Fruit fly (Drosophila melanogaster) whole organism, embryonic: ENCODE data around the gene Pdh.
A peak's percentile ranks its signal among the peaks of the same experiment; 100 is the strongest.

Experiments used
- B-H1 ChIP-seq: fragments of 200-800 bp; sonication (Bioruptor generic); IDR thresholded peaks from 3 replicates; pipeline ENCODE4 v1.3.6; 2022; ENCODE audit warnings: missing biosample characterization, missing genetic modification characterization
- CG11695 ChIP-seq: fragments of 200-800 bp; sonication (Bioruptor generic); IDR thresholded peaks from 3 replicates; pipeline ENCODE4 v1.3.6; 2022; ENCODE audit warnings: missing biosample characterization, missing genetic modification characterization
- CG12744 ChIP-seq: fragments of 200-800 bp; sonication (Bioruptor generic); optimal IDR thresholded peaks from 2 replicates; lab custom pipeline; 2016; ENCODE audit warnings: missing biosample characterization, missing genetic modification characterization
- CG14710 ChIP-seq: fragments of 200-800 bp; sonication (Bioruptor generic); optimal IDR thresholded peaks from 3 replicates; lab custom pipeline; 2019; ENCODE audit warnings: missing biosample characterization, mild to moderate bottlenecking, missing genetic modification characterization, moderate library complexity
- CG1647 ChIP-seq: fragments of 200-800 bp; sonication (Bioruptor generic); optimal IDR thresholded peaks from 3 replicates; lab custom pipeline; 2016; ENCODE audit warnings: missing biosample characterization, missing genetic modification characterization
- CG17912 ChIP-seq: fragments of 200-800 bp; sonication (Bioruptor generic); optimal IDR thresholded peaks from 2 replicates; lab custom pipeline; 2018; ENCODE audit warnings: missing biosample characterization, mild to moderate bottlenecking, missing genetic modification characterization
- CG31441 ChIP-seq: fragments of 200-800 bp; sonication (Bioruptor generic); IDR thresholded peaks from 2 replicates; pipeline ENCODE4 v1.3.6; 2022; ENCODE audit warnings: missing biosample characterization, missing genetic modification characterization
- CG3847 ChIP-seq: fragments of 200-800 bp; sonication (Bioruptor generic); IDR thresholded peaks from 2 replicates; pipeline ENCODE4 v1.3.6; 2022; ENCODE audit warnings: missing biosample characterization, missing genetic modification characterization
- CG4820 ChIP-seq: fragments of 200-800 bp; sonication (Bioruptor generic); optimal IDR thresholded peaks from 3 replicates; lab custom pipeline; 2016; ENCODE audit warnings: missing biosample characterization, missing genetic modification characterization
- CG5953 ChIP-seq: fragments of 200-800 bp; sonication (Bioruptor generic); IDR thresholded peaks from 2 replicates; pipeline ENCODE4 v1.3.6; 2022; ENCODE audit warnings: missing biosample characterization, missing genetic modification characterization
- CG6689 ChIP-seq: fragments of 200-800 bp; sonication (Bioruptor generic); IDR thresholded peaks from 2 replicates; pipeline ENCODE4 v1.3.6; 2022; ENCODE audit warnings: missing biosample characterization, missing genetic modification characterization
- CG6854 ChIP-seq: fragments of 200-800 bp; sonication (Bioruptor generic); optimal IDR thresholded peaks from 3 replicates; lab custom pipeline; 2017; ENCODE audit warnings: missing biosample characterization, mild to moderate bottlenecking, missing genetic modification characterization
- CG8478 ChIP-seq: fragments of >200 bp; optimal IDR thresholded peaks from 2 replicates; lab custom pipeline; 2018
- CkIIα-i1 ChIP-seq: fragments of 200-800 bp; sonication (Bioruptor generic); IDR thresholded peaks from 2 replicates; pipeline ENCODE4 v1.3.6; 2022; ENCODE audit warnings: missing biosample characterization, missing genetic modification characterization
- Dbx ChIP-seq: fragments of 200-800 bp; sonication (Bioruptor generic); IDR thresholded peaks from 3 replicates; pipeline ENCODE4 v1.3.6; 2022; ENCODE audit warnings: missing biosample characterization, missing genetic modification characterization
- Dek ChIP-seq: fragments of 200-800 bp; sonication (Bioruptor generic); optimal IDR thresholded peaks from 3 replicates; lab custom pipeline; 2019; ENCODE audit warnings: missing biosample characterization, mild to moderate bottlenecking, missing genetic modification characterization, moderate library complexity
- Dll ChIP-seq: fragments of 200-800 bp; sonication (Bioruptor generic); IDR thresholded peaks from 4 replicates; pipeline ENCODE4 v1.3.6; 2022; ENCODE audit warnings: missing biosample characterization, missing genetic modification characterization; ENCODE audit not compliant: partially characterized antibody
- Drgx ChIP-seq: fragments of 200-800 bp; sonication (Bioruptor generic); IDR thresholded peaks from 2 replicates; pipeline ENCODE4 v1.3.6; 2022; ENCODE audit warnings: missing biosample characterization, missing genetic modification characterization
- Elba2 ChIP-seq: fragments of 200-800 bp; sonication (Bioruptor generic); optimal IDR thresholded peaks from 3 replicates; lab custom pipeline; 2016; ENCODE audit warnings: missing biosample characterization, missing genetic modification characterization
- Ets97D ChIP-seq: fragments of 200-800 bp; sonication (Bioruptor generic); optimal IDR thresholded peaks from 3 replicates; lab custom pipeline; 2016; ENCODE audit warnings: missing biosample characterization, missing genetic modification characterization
- HHEX ChIP-seq: fragments of 200-800 bp; sonication (Bioruptor generic); optimal IDR thresholded peaks from 3 replicates; lab custom pipeline; 2017; ENCODE audit warnings: missing biosample characterization, mild to moderate bottlenecking, missing genetic modification characterization, missing genetic modification reagents
- Med ChIP-seq: fragments of 200-800 bp; sonication (Bioruptor generic); peaks from one replicate; lab custom pipeline; 2016; ENCODE audit warnings: missing biosample characterization, missing genetic modification characterization, mild to moderate bottlenecking, inconsistent platforms, moderate library complexity
- NFAT ChIP-seq: fragments of 200-800 bp; sonication (Bioruptor generic); IDR thresholded peaks from 2 replicates; pipeline ENCODE4 v1.3.6; 2022; ENCODE audit warnings: missing biosample characterization, missing genetic modification characterization
- amos ChIP-seq: fragments of 200-800 bp; sonication (Bioruptor generic); IDR thresholded peaks from 2 replicates; pipeline ENCODE4 v1.3.6; 2022; ENCODE audit warnings: missing biosample characterization, missing genetic modification characterization; ENCODE audit not compliant: partially characterized antibody
- aop ChIP-seq: fragments of 200-800 bp; sonication (Bioruptor generic); IDR thresholded peaks from 2 replicates; pipeline ENCODE4 v1.3.6; 2022; ENCODE audit warnings: missing biosample characterization, missing genetic modification characterization
- ara ChIP-seq: fragments of 200-800 bp; sonication (Bioruptor generic); IDR thresholded peaks from 2 replicates; pipeline ENCODE4 v1.3.6; 2022; ENCODE audit warnings: missing biosample characterization, missing genetic modification characterization
- ase ChIP-seq: fragments of 200-800 bp; sonication (Bioruptor generic); IDR thresholded peaks from 3 replicates; pipeline ENCODE4 v1.3.6; 2022; ENCODE audit warnings: missing biosample characterization, missing genetic modification characterization
- bbx ChIP-seq: fragments of 200-800 bp; sonication (Bioruptor generic); IDR thresholded peaks from 2 replicates; pipeline ENCODE4 v1.3.6; 2022; ENCODE audit warnings: missing biosample characterization, missing genetic modification characterization; ENCODE audit not compliant: partially characterized antibody
- bsh ChIP-seq, 2 experiments: fragments of 200-800 bp; sonication (Bioruptor generic); optimal IDR thresholded peaks; 2 replicates each; lab custom pipeline; 2017 to 2018; ENCODE audit warnings: mild to moderate bottlenecking in 2 of 2, missing biosample characterization in 2 of 2, missing genetic modification characterization in 2 of 2, moderate library complexity in 1 of 2
- cato ChIP-seq: fragments of 200-800 bp; sonication (Bioruptor generic); optimal IDR thresholded peaks from 2 replicates; lab custom pipeline; 2016; ENCODE audit warnings: missing biosample characterization, missing genetic modification characterization, borderline replicate concordance
- chn ChIP-seq: fragments of 200-800 bp; sonication (Bioruptor generic); optimal IDR thresholded peaks from 2 replicates; lab custom pipeline; 2016; ENCODE audit warnings: missing biosample characterization, missing genetic modification characterization
- ci ChIP-seq: fragments of 200-800 bp; sonication (Bioruptor generic); IDR thresholded peaks from 3 replicates; pipeline ENCODE4 v1.3.6; 2022; ENCODE audit warnings: missing biosample characterization, missing genetic modification characterization
- gcm2 ChIP-seq: fragments of 200-800 bp; sonication (Bioruptor generic); optimal IDR thresholded peaks from 2 replicates; lab custom pipeline; 2016; ENCODE audit warnings: missing biosample characterization, missing genetic modification characterization
- hb ChIP-seq: fragments of 200-800 bp; sonication (Bioruptor generic); IDR thresholded peaks from 3 replicates; pipeline ENCODE4 v1.3.6; 2022; ENCODE audit warnings: missing biosample characterization, missing genetic modification characterization; ENCODE audit not compliant: partially characterized antibody
- hbn ChIP-seq: fragments of 200-800 bp; sonication (Bioruptor generic); IDR thresholded peaks from 2 replicates; pipeline ENCODE4 v1.3.6; 2022; ENCODE audit warnings: missing biosample characterization, missing genetic modification characterization; ENCODE audit not compliant: partially characterized antibody
- her ChIP-seq: fragments of 200-800 bp; sonication (Bioruptor generic); optimal IDR thresholded peaks from 2 replicates; lab custom pipeline; 2016; ENCODE audit warnings: missing biosample characterization, missing genetic modification characterization
- lola ChIP-seq, 3 experiments: fragments of >200 bp in 2 of 3; fragments of 200-800 bp in 1 of 3; sonication (Bioruptor generic) in 1 of 3; optimal IDR thresholded peaks; 2 replicates each; lab custom pipeline; 2017 to 2019; ENCODE audit warnings: missing biosample characterization in 3 of 3, missing genetic modification characterization in 3 of 3, mild to moderate bottlenecking in 1 of 3, moderate library complexity in 1 of 3
- nerfin-2 ChIP-seq: fragments of 200-800 bp; sonication (Bioruptor generic); IDR thresholded peaks from 2 replicates; pipeline ENCODE4 v1.3.6; 2022; ENCODE audit warnings: missing biosample characterization, missing genetic modification characterization; ENCODE audit not compliant: partially characterized antibody
- nom ChIP-seq: fragments of 200-800 bp; sonication (Bioruptor generic); optimal IDR thresholded peaks from 2 replicates; lab custom pipeline; 2017; ENCODE audit warnings: missing biosample characterization, missing genetic modification characterization, mild to moderate bottlenecking, moderate library complexity, missing genetic modification reagents
- otp ChIP-seq: fragments of 200-800 bp; sonication (Bioruptor generic); IDR thresholded peaks from 3 replicates; pipeline ENCODE4, ENCODE4 v1.3.6; 2022; ENCODE audit warnings: missing biosample characterization, missing genetic modification characterization
- pfk ChIP-seq: fragments of 200-800 bp; sonication (Bioruptor generic); optimal IDR thresholded peaks from 2 replicates; lab custom pipeline; 2018; ENCODE audit warnings: missing biosample characterization, mild to moderate bottlenecking, missing genetic modification characterization, moderate library complexity
- sens ChIP-seq: fragments of 200-800 bp; sonication (Bioruptor generic); peaks from one replicate; lab custom pipeline; 2016; ENCODE audit warnings: missing biosample characterization, missing genetic modification characterization
- tap ChIP-seq: fragments of 200-800 bp; optimal IDR thresholded peaks from 3 replicates; lab custom pipeline; 2019; ENCODE audit warnings: missing biosample characterization, mild to moderate bottlenecking, missing genetic modification characterization, moderate library complexity
- tin ChIP-seq: fragments of 200-800 bp; sonication (Bioruptor generic); optimal IDR thresholded peaks from 3 replicates; lab custom pipeline; 2016; ENCODE audit warnings: missing biosample characterization, missing genetic modification characterization
- trem ChIP-seq: fragments of 200-800 bp; optimal IDR thresholded peaks from 3 replicates; lab custom pipeline; 2019; ENCODE audit warnings: missing biosample characterization, mild to moderate bottlenecking, missing genetic modification characterization, moderate library complexity
- trh ChIP-seq: fragments of 200-800 bp; sonication (Bioruptor generic); optimal IDR thresholded peaks from 2 replicates; lab custom pipeline; 2016; ENCODE audit warnings: missing biosample characterization, missing genetic modification characterization
- tx ChIP-seq: fragments of 200-800 bp; sonication (Bioruptor generic); optimal IDR thresholded peaks from 2 replicates; lab custom pipeline; 2016; ENCODE audit warnings: missing biosample characterization, missing genetic modification characterization
- zen2 ChIP-seq: fragments of 200-800 bp; sonication (Bioruptor generic); IDR thresholded peaks from 3 replicates; pipeline ENCODE4 v1.3.6; 2022; ENCODE audit warnings: missing biosample characterization, missing genetic modification characterization; ENCODE audit not compliant: partially characterized antibody

Gene Pdh

dm6 chr3L:16362119-16362653, 8.1 kb upstream of the Pdh start, which contains the start of gene Cpr72Ea:
Gene Cpr72Ea, plus strand, starts transcription at chr3L:16362603.
- TF ChIP-seq chn (GFP tag; lab: Kevin White, UChicago) (no peak), CkIIα-i1 (GFP tag; lab: Robert Waterston, UW) (no peak), nerfin-2 (GFP tag; lab: Robert Waterston, UW) (no peak), CG1647 (GFP tag; lab: Kevin White, UChicago) (no peak), NFAT (GFP tag; lab: Robert Waterston, UW) (no peak), otp (no peak), B-H1 (no peak)

dm6 chr3L:16361200-16361815, 7.2 kb upstream of the Pdh start:
- peak in 1 of 2 experiments; percentile 89 for TF ChIP-seq bsh (GFP tag; optimal IDR thresholded peaks at IDR 0.05; lab: Kevin White, UChicago)
- no peak for TF ChIP-seq gcm2
- TF ChIP-seq amos (GFP tag; lab: Robert Waterston, UW) = no peak
- TF ChIP-seq Drgx (GFP tag; lab: Robert Waterston, UW) = peak; percentile 21; the same call in 1 of the 2 replicates
- no peak for TF ChIP-seq lola (GFP tag; optimal IDR thresholded peaks at IDR 0.05; lab: Kevin White, UChicago)
- TF ChIP-seq tin (GFP tag; lab: Kevin White, UChicago) = no peak
- no peak for TF ChIP-seq tx (GFP tag; lab: Kevin White, UChicago)
- TF ChIP-seq sens = no peak
- TF ChIP-seq CG11695 = no peak
- TF ChIP-seq CG14710 (tag; lab: Kevin White, UChicago) = no peak
- no peak for TF ChIP-seq ara (GFP tag; lab: Robert Waterston, UW)
- TF ChIP-seq Med (GFP tag; lab: Kevin White, UChicago) = peak; percentile 57
- no peak for TF ChIP-seq cato (GFP tag; lab: Kevin White, UChicago)
- TF ChIP-seq CG5953 (GFP tag; lab: Robert Waterston, UW) = no peak
- no peak for TF ChIP-seq NFAT (GFP tag; lab: Robert Waterston, UW)
- no peak for TF ChIP-seq tap (tag; lab: Kevin White, UChicago)
- TF ChIP-seq Dbx (GFP tag; lab: Robert Waterston, UW) = 0 out of 3 replicates have a peak, but pooled peaks have one; percentile 12
- no peak for TF ChIP-seq CG6689 (GFP tag; lab: Robert Waterston, UW)
- no peak for TF ChIP-seq Dek
- TF ChIP-seq Elba2 (GFP tag; lab: Kevin White, UChicago) = no peak
- TF ChIP-seq aop = no peak
- no peak for TF ChIP-seq CG31441 (GFP tag; lab: Robert Waterston, UW)
- TF ChIP-seq Dll = no peak
- no peak for TF ChIP-seq bbx (GFP tag; lab: Robert Waterston, UW)
- peak; percentile 94 for TF ChIP-seq nom
- TF ChIP-seq her = no peak
- TF ChIP-seq trh (GFP tag; lab: Kevin White, UChicago) = no peak
- no peak for TF ChIP-seq hbn
- TF ChIP-seq ci (GFP tag; lab: Robert Waterston, UW) = no peak
- no peak for TF ChIP-seq HHEX
- TF ChIP-seq zen2 (GFP tag; lab: Robert Waterston, UW) = no peak
- TF ChIP-seq trem (tag; lab: Kevin White, UChicago) = no peak
- TF ChIP-seq CG6854 (GFP tag; lab: Kevin White, UChicago) = no peak
- no peak for TF ChIP-seq CkIIα-i1 (GFP tag; lab: Robert Waterston, UW)
- TF ChIP-seq CG8478 (lab: Kevin White, UChicago) = peak; percentile 45
- TF ChIP-seq CG17912 (GFP tag; lab: Kevin White, UChicago) = no peak
- TF ChIP-seq CG4820 (GFP tag; lab: Kevin White, UChicago) = no peak
- TF ChIP-seq pfk (GFP tag; lab: Kevin White, UChicago) = no peak
- no peak for TF ChIP-seq CG12744
- 0 out of 3 replicates have a peak, but pooled peaks have one; percentile 28 for TF ChIP-seq hb (GFP tag; lab: Robert Waterston, UW)
- peak; percentile 7; the same call in 1 of the 2 replicates for TF ChIP-seq CG3847 (GFP tag; lab: Robert Waterston, UW)
- TF ChIP-seq Ets97D (GFP tag; lab: Kevin White, UChicago) = no peak
- TF ChIP-seq ase = no peak
